Worm (Caenorhabditis elegans): ENCODE results near the gene gstk-2.
A peak's percentile ranks its signal among the peaks of the same experiment; 100 is the strongest.

The gstk-2 gene

ce11 chrIV:7230198-7230597 is 11.9 kb downstream of the gstk-2 start, which contains the start of gene cap-1:
TSS of gene cap-1 (minus strand) at chrIV:7230223.
- peak; percentile 70 for TF ChIP-seq ces-1 (GFP tag; optimal IDR thresholded peaks at IDR 0.05)
- TF ChIP-seq lin-13 (tag; optimal IDR thresholded peaks at IDR 0.05) = peak; percentile 54
- peak; percentile 60 for TF ChIP-seq lsy-2 (tag; optimal IDR thresholded peaks at IDR 0.05)
- peak; percentile 65 for TF ChIP-seq ceh-39 (tag; optimal IDR thresholded peaks at IDR 0.05)
- TF ChIP-seq hlh-1 (tag; optimal IDR thresholded peaks at IDR 0.05) = peak; percentile 47
- TF ChIP-seq mls-2 (tag; optimal IDR thresholded peaks at IDR 0.05) = peak; percentile 11
- no peak for TF ChIP-seq elt-1 (tag; optimal IDR thresholded peaks at IDR 0.05; ENCODE audit: borderline replicate concordance, insufficient read depth)
- peak; percentile 36 for TF ChIP-seq pha-4 (tag; optimal IDR thresholded peaks at IDR 0.05)
- no peak for TF ChIP-seq cnd-1 (tag; optimal IDR thresholded peaks at IDR 0.05)
- peak; percentile 78 for TF ChIP-seq mep-1 (tag; optimal IDR thresholded peaks at IDR 0.05)
- no peak for TF ChIP-seq mab-5 (tag; optimal IDR thresholded peaks at IDR 0.05)
- TF ChIP-seq nhr-237 (tag; optimal IDR thresholded peaks at IDR 0.05) = peak; percentile 38
- peak; percentile 13 for TF ChIP-seq sptf-1 (tag; optimal IDR thresholded peaks at IDR 0.05)

- no peak for TF ChIP-seq ham-2 (GFP tag; optimal IDR thresholded peaks at IDR 0.05)
- no peak for TF ChIP-seq mab-5 (tag; optimal IDR thresholded peaks at IDR 0.05)
- TF ChIP-seq ceh-83 (GFP tag; optimal IDR thresholded peaks at IDR 0.05) = no peak
- TF ChIP-seq ceh-43 (GFP tag; optimal IDR thresholded peaks at IDR 0.05) = no peak
- TF ChIP-seq sptf-1 (tag; optimal IDR thresholded peaks at IDR 0.05) = no peak
- TF ChIP-seq ceh-39 (tag; optimal IDR thresholded peaks at IDR 0.05) = no peak
- TF ChIP-seq lsy-2 (tag; optimal IDR thresholded peaks at IDR 0.05) = no peak
- no peak for TF ChIP-seq ces-1 (GFP tag; optimal IDR thresholded peaks at IDR 0.05)
- no peak for TF ChIP-seq nhr-12 (tag; optimal IDR thresholded peaks at IDR 0.05)
- TF ChIP-seq unc-39 (tag; optimal IDR thresholded peaks at IDR 0.05) = no peak
- no peak for TF ChIP-seq bed-3 (GFP tag; optimal IDR thresholded peaks at IDR 0.05)
- TF ChIP-seq flh-1 (GFP tag; optimal IDR thresholded peaks at IDR 0.05) = no peak
- TF ChIP-seq pha-4 (tag; optimal IDR thresholded peaks at IDR 0.05) = no peak
- TF ChIP-seq snpc-4 (tag; optimal IDR thresholded peaks at IDR 0.05) = no peak
- TF ChIP-seq mls-2 (tag; optimal IDR thresholded peaks at IDR 0.05) = no peak
- TF ChIP-seq nhr-237 (tag; optimal IDR thresholded peaks at IDR 0.05) = no peak
- TF ChIP-seq drap-1 (GFP tag; optimal IDR thresholded peaks at IDR 0.05) = no peak
- TF ChIP-seq nhr-76 (tag; optimal IDR thresholded peaks at IDR 0.05) = no peak
- TF ChIP-seq lin-32 (GFP tag; optimal IDR thresholded peaks at IDR 0.05) = no peak
- no peak for TF ChIP-seq tbx-8 (GFP tag; optimal IDR thresholded peaks at IDR 0.05)
Observed at ce11 chrIV:7228208-7228607, 13.9 kb downstream of the gstk-2 start, which contains the start of gene D2024.5. TSS of gene D2024.5 (minus strand) at chrIV:7228308.

- TF ChIP-seq blmp-1 (tag; optimal IDR thresholded peaks at IDR 0.05) (no peak), M03D4.4 (tag; optimal IDR thresholded peaks at IDR 0.05) (no peak), mab-5 (tag; optimal IDR thresholded peaks at IDR 0.05) (no peak), ceh-43 (GFP tag; optimal IDR thresholded peaks at IDR 0.05) (no peak), nhr-76 (tag; optimal IDR thresholded peaks at IDR 0.05) (no peak), nhr-237 (tag; optimal IDR thresholded peaks at IDR 0.05) (no peak), cnd-1 (tag; optimal IDR thresholded peaks at IDR 0.05) (no peak), unc-120 (tag; optimal IDR thresholded peaks at IDR 0.05; ENCODE audit: poor library complexity, severe bottlenecking) (no peak), tbx-8 (GFP tag; optimal IDR thresholded peaks at IDR 0.05) (no peak), hlh-1 (tag; optimal IDR thresholded peaks at IDR 0.05) (no peak), snpc-4 (tag; optimal IDR thresholded peaks at IDR 0.05) (no peak), drap-1 (GFP tag; optimal IDR thresholded peaks at IDR 0.05) (no peak), ham-2 (GFP tag; optimal IDR thresholded peaks at IDR 0.05) (no peak), mep-1 (tag; optimal IDR thresholded peaks at IDR 0.05) (no peak), lin-13 (tag; optimal IDR thresholded peaks at IDR 0.05) (no peak), nhr-2 (tag; optimal IDR thresholded peaks at IDR 0.05) (no peak), unc-62 (GFP tag; optimal IDR thresholded peaks at IDR 0.05) (no peak), mls-2 (tag; optimal IDR thresholded peaks at IDR 0.05) (no peak)
Observed at ce11 chrIV:7227072-7227471, 15.0 kb downstream of the gstk-2 start, which contains the start of gene R13A1.10. TSS of gene R13A1.10 (minus strand) at chrIV:7227172.

- TF ChIP-seq ztf-11 (tag; optimal IDR thresholded peaks at IDR 0.05) = no peak
- TF ChIP-seq ces-1 (GFP tag; optimal IDR thresholded peaks at IDR 0.05) = peak; percentile 57
Observed at ce11 chrIV:7222088-7222487, 20.0 kb downstream of the gstk-2 start.

Measured in whole organism, mixed stage, embryonic.